Worm (Caenorhabditis elegans): ENCODE measurements around the gene gldi-2.

The gldi-2 gene

ce11 chrII:6783377-6783829 lies at the start of gene gldi-2:
Gene gldi-2 (plus strand): TSS chrII:6783427.
- TF ChIP-seq nhr-12 (tag; optimal IDR thresholded peaks at IDR 0.05): no peak
- no peak for TF ChIP-seq unc-62 (GFP tag; optimal IDR thresholded peaks at IDR 0.05)
- no peak for TF ChIP-seq R02D3.7 (tag; optimal IDR thresholded peaks at IDR 0.05)
- no peak for TF ChIP-seq egl-5 (tag; optimal IDR thresholded peaks at IDR 0.05)
- no peak for TF ChIP-seq egl-27 (tag; optimal IDR thresholded peaks at IDR 0.05)
- TF ChIP-seq snpc-4 (tag; optimal IDR thresholded peaks at IDR 0.05): no peak
- TF ChIP-seq sea-2 (GFP tag; optimal IDR thresholded peaks at IDR 0.05): no peak
- TF ChIP-seq nhr-43 (tag; optimal IDR thresholded peaks at IDR 0.05; ENCODE audit: poor library complexity, severe bottlenecking): no peak
- no peak for TF ChIP-seq pha-4 (tag; optimal IDR thresholded peaks at IDR 0.05)
- no peak for TF ChIP-seq nhr-28 (tag; optimal IDR thresholded peaks at IDR 0.05)
- TF ChIP-seq mml-1 (tag; optimal IDR thresholded peaks at IDR 0.05): no peak
- TF ChIP-seq jun-1 (tag; optimal IDR thresholded peaks at IDR 0.05): no peak
- no peak for TF ChIP-seq fkh-2 (tag; optimal IDR thresholded peaks at IDR 0.05)
- TF ChIP-seq ztf-4 (tag; optimal IDR thresholded peaks at IDR 0.05): no peak
- no peak for TF ChIP-seq nhr-237 (tag; optimal IDR thresholded peaks at IDR 0.05)
- TF ChIP-seq nhr-77 (tag; optimal IDR thresholded peaks at IDR 0.05): no peak
- TF ChIP-seq ceh-16 (tag; optimal IDR thresholded peaks at IDR 0.05): no peak
- TF ChIP-seq lin-15B (tag; optimal IDR thresholded peaks at IDR 0.05): no peak
- no peak for TF ChIP-seq pqm-1 (tag; optimal IDR thresholded peaks at IDR 0.05)
- TF ChIP-seq ztf-11 (tag; optimal IDR thresholded peaks at IDR 0.05): no peak

ce11 chrII:6733718-6734117 lies 49.5 kb upstream of the gldi-2 start, which contains the start of gene T14B4.9:
Gene T14B4.9 (minus strand): TSS chrII:6733818.
- TF ChIP-seq tbx-2 (tag; optimal IDR thresholded peaks at IDR 0.05) (no peak), ceh-82 (tag; optimal IDR thresholded peaks at IDR 0.05) (no peak), aly-2 (tag; optimal IDR thresholded peaks at IDR 0.05) (no peak), ZK546.5 (tag; optimal IDR thresholded peaks at IDR 0.05) (no peak), zag-1 (tag; optimal IDR thresholded peaks at IDR 0.05) (no peak), nhr-23 (tag; optimal IDR thresholded peaks at IDR 0.05) (no peak), pha-4 (tag; optimal IDR thresholded peaks at IDR 0.05) (no peak), elt-1 (tag; optimal IDR thresholded peaks at IDR 0.05) (no peak), R02D3.7 (tag; optimal IDR thresholded peaks at IDR 0.05) (no peak), elt-2 (tag; optimal IDR thresholded peaks at IDR 0.05) (no peak), daf-12 (tag; optimal IDR thresholded peaks at IDR 0.05) (no peak), ceh-9 (tag; optimal IDR thresholded peaks at IDR 0.05) (no peak), nhr-76 (tag; optimal IDR thresholded peaks at IDR 0.05) (no peak)

- no peak for TF ChIP-seq nhr-67 (tag; optimal IDR thresholded peaks at IDR 0.05)
- no peak for TF ChIP-seq nhr-11 (tag; optimal IDR thresholded peaks at IDR 0.05)
- TF ChIP-seq eor-1 (tag; optimal IDR thresholded peaks at IDR 0.05): no peak
- TF ChIP-seq elt-1 (tag; optimal IDR thresholded peaks at IDR 0.05): no peak
- TF ChIP-seq nhr-43 (tag; optimal IDR thresholded peaks at IDR 0.05; ENCODE audit: poor library complexity, severe bottlenecking): peak; percentile 69
- no peak for TF ChIP-seq ztf-11 (tag; optimal IDR thresholded peaks at IDR 0.05)
- TF ChIP-seq daf-12 (tag; optimal IDR thresholded peaks at IDR 0.05): no peak
- TF ChIP-seq unc-62 (GFP tag; optimal IDR thresholded peaks at IDR 0.05): no peak
- peak; percentile 87 for TF ChIP-seq lin-15B (tag; optimal IDR thresholded peaks at IDR 0.05)
- peak; percentile 44 for TF ChIP-seq nhr-23 (tag; optimal IDR thresholded peaks at IDR 0.05)
- TF ChIP-seq nhr-237 (tag; optimal IDR thresholded peaks at IDR 0.05): no peak
- TF ChIP-seq ztf-4 (tag; optimal IDR thresholded peaks at IDR 0.05): no peak
- TF ChIP-seq mml-1 (tag; optimal IDR thresholded peaks at IDR 0.05): no peak
- no peak for TF ChIP-seq elt-3 (tag; optimal IDR thresholded peaks at IDR 0.05)
- no peak for TF ChIP-seq fkh-10 (GFP tag; optimal IDR thresholded peaks at IDR 0.05)
- peak; percentile 17 for TF ChIP-seq lin-39 (tag; optimal IDR thresholded peaks at IDR 0.05)
- TF ChIP-seq pqm-1 (tag; optimal IDR thresholded peaks at IDR 0.05): peak; percentile 54
- no peak for TF ChIP-seq zag-1 (tag; optimal IDR thresholded peaks at IDR 0.05)
- no peak for TF ChIP-seq hmg-11 (tag; optimal IDR thresholded peaks at IDR 0.05)
- TF ChIP-seq pha-4 (tag; optimal IDR thresholded peaks at IDR 0.05): peak; percentile 93
- TF ChIP-seq ceh-82 (tag; optimal IDR thresholded peaks at IDR 0.05): no peak
- peak; percentile 54 for TF ChIP-seq nhr-25 (tag; optimal IDR thresholded peaks at IDR 0.05)
- peak; percentile 15 for TF ChIP-seq lsy-12 (tag; optimal IDR thresholded peaks at IDR 0.05)
- peak; percentile 21 for TF ChIP-seq egl-5 (tag; optimal IDR thresholded peaks at IDR 0.05)
- peak; percentile 69 for TF ChIP-seq nfya-1 (tag; optimal IDR thresholded peaks at IDR 0.05; ENCODE audit: insufficient read depth)
- no peak for TF ChIP-seq mdl-1 (tag; optimal IDR thresholded peaks at IDR 0.05)
- peak; percentile 25 for TF ChIP-seq snpc-4 (tag; optimal IDR thresholded peaks at IDR 0.05)
- peak; percentile 27 for TF ChIP-seq elt-2 (tag; optimal IDR thresholded peaks at IDR 0.05)
- TF ChIP-seq ZK546.5 (tag; optimal IDR thresholded peaks at IDR 0.05): no peak
Measured at ce11 chrII:6734674-6735073, 48.6 kb upstream of the gldi-2 start, which contains the start of gene T14B4.3. Gene T14B4.3 (plus strand): TSS chrII:6734937.

Data from whole organism, L3 larva.